Worm (Caenorhabditis elegans): ENCODE data around the gene Y75B8A.19.

Gene Y75B8A.19

DNA sequence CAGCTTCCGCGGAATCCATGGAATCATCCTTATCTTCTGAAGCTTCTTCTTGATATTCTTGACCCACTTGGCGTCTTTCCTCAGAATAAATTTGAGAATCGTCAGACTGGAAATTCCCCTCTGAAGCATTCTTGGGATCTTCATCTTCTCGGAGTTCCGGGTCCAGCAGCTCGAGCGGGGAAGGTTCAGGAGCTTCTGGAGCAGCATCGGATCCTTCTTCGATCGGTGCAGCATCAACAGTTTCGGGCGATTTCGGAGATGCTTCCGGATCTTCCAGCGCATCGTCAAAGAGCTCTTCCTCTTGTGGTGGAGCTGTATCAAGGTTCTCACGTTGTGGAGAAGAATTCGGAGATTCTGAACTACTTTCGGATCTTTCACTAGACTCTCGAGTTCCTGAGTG, 18.9 kb upstream of the Y75B8A.19 start:
- TF ChIP-seq unc-42 (tag; optimal IDR thresholded peaks at IDR 0.05) (no peak), C38D4.7 (GFP tag; optimal IDR thresholded peaks at IDR 0.05) (no peak), unc-3 (GFP tag; conservative IDR thresholded peaks at IDR 0.05) (no peak), unc-3 (tag; optimal IDR thresholded peaks at IDR 0.05) (no peak), elt-2 (tag; optimal IDR thresholded peaks at IDR 0.05) (no peak), madf-2 (tag; optimal IDR thresholded peaks at IDR 0.05) (no peak), ztf-16 (tag; optimal IDR thresholded peaks at IDR 0.05) (no peak), ceh-24 (tag; optimal IDR thresholded peaks at IDR 0.05) (no peak), ceh-34 (tag; optimal IDR thresholded peaks at IDR 0.05) (no peak), odd-2 (tag; optimal IDR thresholded peaks at IDR 0.05) (no peak), pag-3 (tag; optimal IDR thresholded peaks at IDR 0.05; ENCODE audit: borderline replicate concordance) (no peak), ceh-2 (tag; optimal IDR thresholded peaks at IDR 0.05) (no peak), ceh-18 (tag; optimal IDR thresholded peaks at IDR 0.05) (no peak), rnt-1 (tag; optimal IDR thresholded peaks at IDR 0.05) (no peak), ahr-1 (tag; optimal IDR thresholded peaks at IDR 0.05) (no peak), hlh-13 (GFP tag; optimal IDR thresholded peaks at IDR 0.05) (no peak), dmd-4 (tag; optimal IDR thresholded peaks at IDR 0.05; ENCODE audit: borderline replicate concordance) (no peak), hlh-8 (tag; optimal IDR thresholded peaks at IDR 0.05) (no peak)

DNA sequence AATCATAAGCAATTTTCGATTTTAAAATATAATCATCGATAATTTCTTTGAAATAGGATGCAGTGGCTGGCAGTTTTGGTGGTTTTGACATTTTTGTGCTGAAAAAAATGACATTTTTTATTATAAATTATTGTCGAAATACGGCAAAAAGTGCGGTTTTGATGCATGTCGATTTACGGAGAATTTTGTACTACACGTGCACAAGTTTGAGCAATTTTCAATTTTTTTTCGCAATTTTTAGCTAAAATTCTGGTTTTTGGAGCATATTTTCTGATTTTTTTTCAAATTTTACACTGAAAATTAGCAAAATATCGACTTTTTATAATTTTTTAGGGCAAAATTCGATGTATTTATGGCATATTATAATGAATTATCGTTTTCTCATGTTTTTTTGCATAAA, 10.8 kb upstream of the Y75B8A.19 start, which contains the start of gene Y75B8A.13:
Gene Y75B8A.13 (minus strand): TSS at position 101 of the 400 bp plus-strand sequence.
- TF ChIP-seq ceh-24 (tag; optimal IDR thresholded peaks at IDR 0.05): no peak
- TF ChIP-seq ttx-3 (tag; optimal IDR thresholded peaks at IDR 0.05): no peak
- no peak for TF ChIP-seq lim-6 (tag; optimal IDR thresholded peaks at IDR 0.05)
- no peak for TF ChIP-seq unc-86 (tag; optimal IDR thresholded peaks at IDR 0.05)
- TF ChIP-seq pax-1 (tag; optimal IDR thresholded peaks at IDR 0.05): no peak
- TF ChIP-seq fkh-10 (GFP tag; optimal IDR thresholded peaks at IDR 0.05): no peak

- no peak for TF ChIP-seq ref-2 (tag; optimal IDR thresholded peaks at IDR 0.05)
- no peak for TF ChIP-seq dve-1 (tag; optimal IDR thresholded peaks at IDR 0.05)
- TF ChIP-seq fkh-6 (tag; optimal IDR thresholded peaks at IDR 0.05): no peak
- no peak for TF ChIP-seq pag-3 (tag; optimal IDR thresholded peaks at IDR 0.05; ENCODE audit: borderline replicate concordance)
- TF ChIP-seq nhr-232 (tag; optimal IDR thresholded peaks at IDR 0.05): no peak
- TF ChIP-seq elt-4 (tag; optimal IDR thresholded peaks at IDR 0.05): no peak
- no peak for TF ChIP-seq ceh-34 (tag; optimal IDR thresholded peaks at IDR 0.05)
- TF ChIP-seq pqm-1 (tag; optimal IDR thresholded peaks at IDR 0.05): no peak
- no peak for TF ChIP-seq hlh-6 (tag; optimal IDR thresholded peaks at IDR 0.05)
- no peak for TF ChIP-seq lin-11 (tag; optimal IDR thresholded peaks at IDR 0.05)
- no peak for TF ChIP-seq ceh-30 (tag; optimal IDR thresholded peaks at IDR 0.05)
- no peak for TF ChIP-seq ceh-9 (tag; optimal IDR thresholded peaks at IDR 0.05)
- TF ChIP-seq fax-1 (tag; optimal IDR thresholded peaks at IDR 0.05): no peak
- TF ChIP-seq ceh-14 (tag; optimal IDR thresholded peaks at IDR 0.05): no peak
- TF ChIP-seq pax-1 (tag; optimal IDR thresholded peaks at IDR 0.05): no peak
- TF ChIP-seq C08G9.2 (tag; optimal IDR thresholded peaks at IDR 0.05): no peak
Observed at ce11 chrIII:12218078-12218477, 8.4 kb upstream of the Y75B8A.19 start.

DNA sequence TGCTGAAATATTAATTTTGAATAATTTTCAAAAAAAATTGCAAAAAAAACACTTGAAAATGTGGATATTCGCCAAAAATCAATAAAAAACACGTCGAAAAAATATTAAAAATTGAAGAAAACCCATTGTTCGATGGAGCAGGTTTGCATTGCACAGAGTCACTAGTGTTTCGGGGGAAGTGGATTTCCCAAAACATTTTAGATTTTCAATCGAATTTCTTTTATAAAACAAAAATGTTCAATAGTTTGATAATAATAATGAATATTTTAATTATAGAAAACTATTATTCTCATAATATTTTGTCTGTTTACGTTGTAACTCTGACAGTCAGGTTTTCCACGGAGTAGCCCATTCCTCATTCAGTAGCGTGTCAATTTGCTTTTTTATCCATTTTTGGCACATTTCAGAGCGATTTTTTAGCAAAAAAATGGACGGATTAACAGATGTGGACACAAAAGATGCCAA, 7.8 kb upstream of the Y75B8A.19 start, which contains the start of the genes gex-4 and gphr-1:
Gene gex-4 (minus strand): TSS at position 2 of the 465 bp plus-strand sequence.
Gene gphr-1 (plus strand): TSS at position 415 of the 465 bp plus-strand sequence.
- TF ChIP-seq ceh-2 (tag; optimal IDR thresholded peaks at IDR 0.05) (peak; percentile 7), ceh-31 (tag; optimal IDR thresholded peaks at IDR 0.05) (peak; percentile 75), mec-3 (tag; optimal IDR thresholded peaks at IDR 0.05; ENCODE audit: borderline replicate concordance) (no peak), nfya-1 (tag; optimal IDR thresholded peaks at IDR 0.05) (peak; percentile 7), K09A11.1 (tag; optimal IDR thresholded peaks at IDR 0.05; ENCODE audit: insufficient read depth) (no peak), unc-42 (tag; optimal IDR thresholded peaks at IDR 0.05) (peak; percentile 24), dmd-4 (tag; optimal IDR thresholded peaks at IDR 0.05; ENCODE audit: borderline replicate concordance) (no peak), dve-1 (tag; optimal IDR thresholded peaks at IDR 0.05) (no peak), tbx-7 (tag; optimal IDR thresholded peaks at IDR 0.05) (no peak), pax-1 (tag; optimal IDR thresholded peaks at IDR 0.05) (no peak), tbx-2 (tag; optimal IDR thresholded peaks at IDR 0.05) (peak; percentile 65), sdc-2 (tag; optimal IDR thresholded peaks at IDR 0.05) (no peak), C08G9.2 (tag; optimal IDR thresholded peaks at IDR 0.05) (peak; percentile 47), hlh-6 (tag; optimal IDR thresholded peaks at IDR 0.05) (no peak), ttx-3 (tag; optimal IDR thresholded peaks at IDR 0.05) (peak; percentile 1), zip-5 (tag; optimal IDR thresholded peaks at IDR 0.05) (peak; percentile 81), elt-2 (tag; optimal IDR thresholded peaks at IDR 0.05) (peak; percentile 45), ceh-48 (tag; optimal IDR thresholded peaks at IDR 0.05) (peak; percentile 78), unc-3 (GFP tag; conservative IDR thresholded peaks at IDR 0.05) (no peak), unc-3 (tag; optimal IDR thresholded peaks at IDR 0.05) (no peak), ceh-14 (tag; optimal IDR thresholded peaks at IDR 0.05) (peak; percentile 20), ceh-34 (tag; optimal IDR thresholded peaks at IDR 0.05) (no peak), hlh-8 (tag; optimal IDR thresholded peaks at IDR 0.05) (peak; percentile 42), madf-2 (tag; optimal IDR thresholded peaks at IDR 0.05) (no peak), ceh-45 (GFP tag; IDR thresholded peaks at IDR 0.05) (no peak), fax-1 (tag; optimal IDR thresholded peaks at IDR 0.05) (no peak)

Data from whole organism, late embryonic.